Worm (Caenorhabditis elegans) whole organism, L3 larva: ENCODE data around the gene Y39F10C.1.

ENCODE experiments used
- R02D3.7 ChIP-seq: fragments of 150-350 bp; optimal IDR thresholded peaks from 2 replicates; lab custom pipeline; 2014; ENCODE audit warnings: missing biosample characterization, missing genetic modification characterization
- ZK546.5 ChIP-seq: sonication (generic microtip); optimal IDR thresholded peaks from 2 replicates; lab custom pipeline; 2017; ENCODE audit warnings: missing biosample characterization, missing genetic modification characterization
- aly-2 ChIP-seq: fragments of 150-350 bp; optimal IDR thresholded peaks from 2 replicates; lab custom pipeline; 2014; ENCODE audit warnings: missing biosample characterization, missing genetic modification characterization
- ama-1 ChIP-seq: fragments of 150-350 bp; optimal IDR thresholded peaks from 2 replicates; lab custom pipeline; 2018
- ceh-16 ChIP-seq: sonication (generic microtip); optimal IDR thresholded peaks from 2 replicates; lab custom pipeline; 2017; ENCODE audit warnings: missing biosample characterization, missing genetic modification characterization
- ceh-82 ChIP-seq: fragments of 150-350 bp; optimal IDR thresholded peaks from 2 replicates; lab custom pipeline; 2014; ENCODE audit warnings: missing biosample characterization, missing genetic modification characterization
- ceh-9 ChIP-seq: sonication (generic microtip); optimal IDR thresholded peaks from 2 replicates; lab custom pipeline; 2018; ENCODE audit warnings: missing biosample characterization, missing genetic modification characterization
- daf-12 ChIP-seq: fragments of 150-350 bp; optimal IDR thresholded peaks from 2 replicates; lab custom pipeline; 2014; ENCODE audit warnings: missing biosample characterization, missing genetic modification reagents, missing genetic modification characterization
- egl-27 ChIP-seq: sonication (generic microtip); optimal IDR thresholded peaks from 4 replicates; lab custom pipeline; 2017; ENCODE audit warnings: missing biosample characterization, missing genetic modification reagents, missing genetic modification characterization
- egl-5 ChIP-seq: fragments of 150-350 bp; optimal IDR thresholded peaks from 2 replicates; lab custom pipeline; 2017; ENCODE audit warnings: missing biosample characterization, missing genetic modification reagents, missing genetic modification characterization, inconsistent platforms
- elt-1 ChIP-seq: fragments of 150-350 bp; optimal IDR thresholded peaks from 2 replicates; lab custom pipeline; 2014; ENCODE audit warnings: missing biosample characterization, missing genetic modification characterization
- elt-2 ChIP-seq: sonication (generic microtip); optimal IDR thresholded peaks from 2 replicates; lab custom pipeline; 2016; ENCODE audit warnings: missing genetic modification reagents, mild to moderate bottlenecking, missing genetic modification characterization, missing compliant biosample characterization
- elt-3 ChIP-seq, 3 experiments: fragments of 150-350 bp in 1 of 3; sonication (generic microtip) in 2 of 3; optimal IDR thresholded peaks; 2 replicates in 2 of 3; 4 replicates in 1 of 3; lab custom pipeline; 2014 to 2017; ENCODE audit warnings: missing biosample characterization in 3 of 3, missing genetic modification characterization in 3 of 3
- eor-1 ChIP-seq, 2 experiments: fragments of 150-350 bp; optimal IDR thresholded peaks; 2 replicates each; lab custom pipeline; 2014 to 2018; ENCODE audit warnings: missing biosample characterization in 2 of 2, missing genetic modification characterization in 2 of 2
- fkh-10 ChIP-seq: sonication (generic microtip); optimal IDR thresholded peaks from 2 replicates; lab custom pipeline; 2017; ENCODE audit warnings: missing biosample characterization, missing genetic modification reagents, missing genetic modification characterization
- hmg-11 ChIP-seq: sonication (generic microtip); optimal IDR thresholded peaks from 2 replicates; lab custom pipeline; 2016; ENCODE audit warnings: missing genetic modification characterization, missing compliant biosample characterization
- jun-1 ChIP-seq: fragments of 150-350 bp; optimal IDR thresholded peaks from 2 replicates; lab custom pipeline; 2014; ENCODE audit warnings: missing biosample characterization, missing genetic modification reagents, missing genetic modification characterization
- lin-39 ChIP-seq: fragments of 150-350 bp; optimal IDR thresholded peaks from 2 replicates; lab custom pipeline; 2018; ENCODE audit warnings: missing biosample characterization, missing genetic modification reagents, missing genetic modification characterization
- lsy-12 ChIP-seq: sonication (generic microtip); optimal IDR thresholded peaks from 2 replicates; lab custom pipeline; 2016; ENCODE audit warnings: mild to moderate bottlenecking, missing genetic modification characterization, missing compliant biosample characterization
- mdl-1 ChIP-seq: fragments of 150-350 bp; optimal IDR thresholded peaks from 2 replicates; lab custom pipeline; 2014; ENCODE audit warnings: missing biosample characterization, missing genetic modification characterization
- nfya-1 ChIP-seq: sonication (generic microtip); optimal IDR thresholded peaks from 2 replicates; lab custom pipeline; 2017; ENCODE audit warnings: missing genetic modification characterization, mild to moderate bottlenecking, missing compliant biosample characterization, antibody characterized with exemption, moderate library complexity; ENCODE audit not compliant: insufficient read depth
- nhr-12 ChIP-seq: fragments of 150-350 bp; optimal IDR thresholded peaks from 2 replicates; lab custom pipeline; 2014; ENCODE audit warnings: missing biosample characterization, missing genetic modification characterization
- nhr-23 ChIP-seq: fragments of 150-350 bp; optimal IDR thresholded peaks from 2 replicates; lab custom pipeline; 2014; ENCODE audit warnings: missing biosample characterization, missing genetic modification reagents, missing genetic modification characterization
- nhr-237 ChIP-seq: fragments of 150-350 bp; optimal IDR thresholded peaks from 2 replicates; lab custom pipeline; 2014; ENCODE audit warnings: missing biosample characterization, missing genetic modification characterization
- nhr-25 ChIP-seq: sonication (generic microtip); optimal IDR thresholded peaks from 2 replicates; lab custom pipeline; 2017; ENCODE audit warnings: missing biosample characterization, missing genetic modification characterization
- nhr-28 ChIP-seq: fragments of 150-350 bp; optimal IDR thresholded peaks from 2 replicates; lab custom pipeline; 2014; ENCODE audit warnings: missing biosample characterization, missing genetic modification characterization
- nhr-43 ChIP-seq: sonication (generic microtip); optimal IDR thresholded peaks from 2 replicates; lab custom pipeline; 2016; ENCODE audit warnings: mild to moderate bottlenecking, missing genetic modification characterization, missing compliant biosample characterization; ENCODE audit not compliant: poor library complexity, severe bottlenecking
- nhr-76 ChIP-seq: fragments of 150-350 bp; sonication (generic microtip); optimal IDR thresholded peaks from 5 replicates; lab custom pipeline; 2014; ENCODE audit warnings: missing biosample characterization, missing genetic modification characterization
- nhr-77 ChIP-seq: fragments of 150-350 bp; optimal IDR thresholded peaks from 2 replicates; lab custom pipeline; 2014; ENCODE audit warnings: missing biosample characterization, missing genetic modification characterization
- pqm-1 ChIP-seq: fragments of 150-350 bp; optimal IDR thresholded peaks from 2 replicates; lab custom pipeline; 2017; ENCODE audit warnings: missing biosample characterization, missing genetic modification characterization, inconsistent platforms
- sea-2 ChIP-seq: fragments of 150-350 bp; sonication (generic microtip); optimal IDR thresholded peaks from 4 replicates; lab custom pipeline; 2014; ENCODE audit warnings: missing biosample characterization, missing genetic modification reagents, missing genetic modification characterization
- snpc-4 ChIP-seq: fragments of 150-350 bp; optimal IDR thresholded peaks from 2 replicates; lab custom pipeline; 2014; ENCODE audit warnings: missing biosample characterization, missing genetic modification characterization
- tbx-2 ChIP-seq: sonication (generic microtip); optimal IDR thresholded peaks from 2 replicates; lab custom pipeline; 2016; ENCODE audit warnings: mild to moderate bottlenecking, missing genetic modification characterization, missing compliant biosample characterization
- unc-39 ChIP-seq: sonication (generic microtip); optimal IDR thresholded peaks from 4 replicates; lab custom pipeline; 2017; ENCODE audit warnings: missing biosample characterization, missing genetic modification characterization
- unc-62 ChIP-seq: fragments of 150-350 bp; sonication (generic microtip); optimal IDR thresholded peaks from 4 replicates; lab custom pipeline; 2014; ENCODE audit warnings: missing biosample characterization, missing genetic modification reagents, missing genetic modification characterization
- zag-1 ChIP-seq: fragments of 150-350 bp; optimal IDR thresholded peaks from 2 replicates; lab custom pipeline; 2014; ENCODE audit warnings: missing biosample characterization, missing genetic modification characterization
- ztf-11 ChIP-seq: fragments of 150-350 bp; optimal IDR thresholded peaks from 2 replicates; lab custom pipeline; 2014; ENCODE audit warnings: missing biosample characterization, missing genetic modification characterization
- ztf-4 ChIP-seq: fragments of 150-350 bp; optimal IDR thresholded peaks from 2 replicates; lab custom pipeline; 2014; ENCODE audit warnings: missing biosample characterization, missing genetic modification characterization

The Y39F10C.1 gene

ce11 chrII:709081-709480, 33.7 kb downstream of the Y39F10C.1 start, which contains the start of gene T02H6.1:
TSS of gene T02H6.1 (plus strand) at chrII:709381.
- no peak for TF ChIP-seq lsy-12 (tag; lab: Kevin White, UChicago)
- no peak for TF ChIP-seq elt-1 (tag; lab: Kevin White, UChicago)
- no peak for TF ChIP-seq nhr-25 (tag; lab: Kevin White, UChicago)
- no peak for TF ChIP-seq mdl-1 (tag; lab: Kevin White, UChicago)
- TF ChIP-seq nhr-28 (tag; lab: Kevin White, UChicago): no peak
- no peak for TF ChIP-seq nhr-43 (tag; lab: Kevin White, UChicago)
- TF ChIP-seq nhr-76 (tag; lab: Kevin White, UChicago): no peak
- no peak for TF ChIP-seq ztf-4
- no peak for TF ChIP-seq aly-2 (tag; lab: Kevin White, UChicago)
- no peak for TF ChIP-seq fkh-10 (GFP tag; lab: Kevin White, UChicago)
- no peak for TF ChIP-seq ceh-16
- TF ChIP-seq eor-1 (tag; optimal IDR thresholded peaks at IDR 0.05; lab: Kevin White, UChicago): no peak
- TF ChIP-seq snpc-4: no peak
- no peak for TF ChIP-seq lin-39 (tag; lab: Kevin White, UChicago)
- TF ChIP-seq nhr-23: no peak
- TF ChIP-seq unc-39 (tag; lab: Kevin White, UChicago): no peak
- TF ChIP-seq daf-12: no peak
- no peak for TF ChIP-seq R02D3.7 (tag; lab: Kevin White, UChicago)
- no peak for TF ChIP-seq nfya-1
- TF ChIP-seq ztf-11 (tag; lab: Kevin White, UChicago): no peak
- TF ChIP-seq, all 47 proteins: peak for 0

- TF ChIP-seq jun-1 (tag; lab: Kevin White, UChicago) (no peak), hmg-11 (tag; lab: Kevin White, UChicago) (no peak), nhr-12 (tag; lab: Kevin White, UChicago) (no peak), aly-2 (tag; lab: Kevin White, UChicago) (no peak), elt-3 (tag; optimal IDR thresholded peaks at IDR 0.05; lab: Kevin White, UChicago) (no peak), ceh-16 (no peak), ceh-82 (tag; lab: Kevin White, UChicago) (no peak), egl-27 (tag; lab: Kevin White, UChicago) (no peak), elt-2 (no peak), nhr-77 (no peak), fkh-10 (GFP tag; lab: Kevin White, UChicago) (no peak), lin-39 (tag; lab: Kevin White, UChicago) (no peak), sea-2 (GFP tag; lab: Kevin White, UChicago) (no peak), unc-62 (GFP tag; lab: Kevin White, UChicago) (no peak), nhr-76 (tag; lab: Kevin White, UChicago) (no peak), zag-1 (no peak), nhr-25 (tag; lab: Kevin White, UChicago) (no peak), snpc-4 (no peak), ama-1 (lab: Kevin White, UChicago) (no peak)
- TF ChIP-seq, all 47 proteins: peak for 0
Observed at ce11 chrII:721931-722330, 46.5 kb downstream of the Y39F10C.1 start.

- TF ChIP-seq ztf-11 (tag; lab: Kevin White, UChicago) (no peak), pqm-1 (tag; lab: Kevin White, UChicago) (no peak), jun-1 (tag; lab: Kevin White, UChicago) (no peak), ztf-4 (no peak), nhr-12 (tag; lab: Kevin White, UChicago) (no peak), nhr-76 (tag; lab: Kevin White, UChicago) (no peak), ZK546.5 (no peak), nhr-43 (tag; lab: Kevin White, UChicago) (no peak), unc-39 (tag; lab: Kevin White, UChicago) (no peak), tbx-2 (no peak), elt-1 (tag; lab: Kevin White, UChicago) (no peak), nhr-77 (no peak), nhr-237 (tag; lab: Kevin White, UChicago) (no peak), nhr-23 (no peak), zag-1 (no peak), egl-5 (tag; lab: Kevin White, UChicago) (no peak), ceh-9 (tag; lab: Kevin White, UChicago) (no peak), R02D3.7 (tag; lab: Kevin White, UChicago) (no peak), sea-2 (GFP tag; lab: Kevin White, UChicago) (no peak)
Observed at ce11 chrII:723488-723887, 48.1 kb downstream of the Y39F10C.1 start, which contains the start of gene rfip-2. TSS of gene rfip-2 (plus strand) at chrII:723788.
